Worm (Caenorhabditis elegans) whole organism, L1 larva: ENCODE results near the gene mmad-1.
A peak's percentile ranks its signal among the peaks of the same experiment; 100 is the strongest.

Experiments
- F16B12.6 ChIP-seq: fragments of 150-350 bp; optimal IDR thresholded peaks from 2 replicates; lab custom pipeline; 2014; ENCODE audit warnings: missing biosample characterization, missing genetic modification characterization
- Y116A8C.19 ChIP-seq: sonication (generic microtip); optimal IDR thresholded peaks from 2 replicates; lab custom pipeline; 2016; ENCODE audit warnings: missing compliant biosample characterization, missing genetic modification characterization, borderline replicate concordance
- aha-1 ChIP-seq: fragments of 150-350 bp; optimal IDR thresholded peaks from 2 replicates; lab custom pipeline; 2014; ENCODE audit warnings: missing biosample characterization, missing genetic modification characterization
- ama-1 ChIP-seq: fragments of 150-350 bp; optimal IDR thresholded peaks from 2 replicates; lab custom pipeline; 2014
- blmp-1 ChIP-seq: fragments of 150-350 bp; optimal IDR thresholded peaks from 2 replicates; lab custom pipeline; 2014; ENCODE audit warnings: missing biosample characterization, missing genetic modification characterization
- ceh-63 ChIP-seq: fragments of 200-800 bp; sonication (Bioruptor generic); optimal IDR thresholded peaks from 2 replicates; lab custom pipeline; 2018; ENCODE audit warnings: mild to moderate bottlenecking, missing genetic modification characterization, missing compliant biosample characterization
- ces-1 ChIP-seq: fragments of 150-350 bp; optimal IDR thresholded peaks from 2 replicates; lab custom pipeline; 2014; ENCODE audit warnings: missing biosample characterization, missing genetic modification reagents, missing genetic modification characterization
- dpl-1 ChIP-seq, 3 experiments: fragments of 150-350 bp in 2 of 3; sonication (generic microtip) in 1 of 3; optimal IDR thresholded peaks; 2 replicates each; lab custom pipeline; 2014 to 2017; ENCODE audit warnings: missing biosample characterization in 3 of 3, missing genetic modification characterization in 3 of 3, missing genetic modification reagents in 3 of 3
- efl-1 ChIP-seq, 4 experiments: fragments of 150-350 bp; optimal IDR thresholded peaks in 3 of 4; peaks in 1 of 4; 1 replicate in 1 of 4; 2 replicates in 3 of 4; lab custom pipeline; 2014; ENCODE audit warnings: missing biosample characterization in 2 of 4, missing genetic modification characterization in 2 of 4, missing genetic modification reagents in 2 of 4
- efl-3 ChIP-seq: fragments of 200-800 bp; sonication (Bioruptor generic); optimal IDR thresholded peaks from 2 replicates; lab custom pipeline; 2018; ENCODE audit warnings: mild to moderate bottlenecking, missing genetic modification characterization, missing compliant biosample characterization
- egl-13 ChIP-seq: sonication (generic microtip); optimal IDR thresholded peaks from 2 replicates; lab custom pipeline; 2016; ENCODE audit warnings: missing genotype, missing genetic modification reagents, missing genetic modification characterization, missing compliant biosample characterization
- elt-3 ChIP-seq, 6 experiments: fragments of 150-350 bp in 1 of 6; sonication (generic microtip); optimal IDR thresholded peaks; 2 replicates each; lab custom pipeline; 2017 to 2018; ENCODE audit warnings: missing biosample characterization in 6 of 6, missing genetic modification characterization in 6 of 6, inconsistent platforms in 1 of 6
- ets-5 ChIP-seq: fragments of 200-800 bp; sonication (Bioruptor generic); IDR thresholded peaks from 2 replicates; pipeline ENCODE4 v1.3.6; 2022; ENCODE audit warnings: missing genetic modification characterization, missing compliant biosample characterization
- fkh-10 ChIP-seq: sonication (generic microtip); optimal IDR thresholded peaks from 2 replicates; lab custom pipeline; 2017; ENCODE audit warnings: missing biosample characterization, missing genetic modification reagents, missing genetic modification characterization
- fkh-4 ChIP-seq: sonication (generic microtip); optimal IDR thresholded peaks from 2 replicates; lab custom pipeline; 2016; ENCODE audit warnings: missing compliant biosample characterization, missing genetic modification characterization, borderline replicate concordance
- fkh-8 ChIP-seq: sonication (generic microtip); optimal IDR thresholded peaks from 2 replicates; lab custom pipeline; 2016; ENCODE audit warnings: mild to moderate bottlenecking, missing genetic modification characterization, missing compliant biosample characterization
- grh-1 ChIP-seq: fragments of 200-800 bp; sonication (Bioruptor generic); IDR thresholded peaks from 2 replicates; pipeline ENCODE4 v1.3.6; 2022; ENCODE audit warnings: missing genetic modification reagents, missing genetic modification characterization, missing compliant biosample characterization
- hlh-17 ChIP-seq: fragments of 200-800 bp; sonication (Bioruptor generic); optimal IDR thresholded peaks from 2 replicates; lab custom pipeline; 2018; ENCODE audit warnings: missing genetic modification characterization, mild to moderate bottlenecking, missing compliant biosample characterization, moderate library complexity, borderline replicate concordance
- hpl-2 ChIP-seq: fragments of 150-350 bp; optimal IDR thresholded peaks from 2 replicates; lab custom pipeline; 2014; ENCODE audit warnings: missing biosample characterization, missing genetic modification reagents, missing genetic modification characterization
- irx-1 ChIP-seq: sonication (generic microtip); optimal IDR thresholded peaks from 2 replicates; lab custom pipeline; 2016; ENCODE audit warnings: missing genetic modification characterization, missing compliant biosample characterization
- isw-1 ChIP-seq: fragments of 200-800 bp; sonication (Bioruptor generic); IDR thresholded peaks from 2 replicates; pipeline ENCODE4 v1.3.6; 2022; ENCODE audit warnings: missing genetic modification characterization, missing compliant biosample characterization
- jun-1 ChIP-seq: fragments of 150-350 bp; optimal IDR thresholded peaks from 2 replicates; lab custom pipeline; 2014; ENCODE audit warnings: missing biosample characterization, missing genetic modification reagents, missing genetic modification characterization
- lin-13 ChIP-seq: fragments of 150-350 bp; optimal IDR thresholded peaks from 2 replicates; lab custom pipeline; 2014; ENCODE audit warnings: missing biosample characterization, missing genetic modification reagents, missing genetic modification characterization
- lin-15B ChIP-seq: fragments of 150-350 bp; sonication (generic microtip); optimal IDR thresholded peaks from 3 replicates; lab custom pipeline; 2014; ENCODE audit warnings: missing biosample characterization, missing genetic modification characterization
- lin-35 ChIP-seq, 2 experiments: fragments of 150-350 bp; optimal IDR thresholded peaks; 2 replicates each; lab custom pipeline; 2014; ENCODE audit warnings: missing biosample characterization in 2 of 2, missing genetic modification characterization in 2 of 2, missing genetic modification reagents in 2 of 2
- lir-3 ChIP-seq: sonication (generic microtip); optimal IDR thresholded peaks from 2 replicates; lab custom pipeline; 2016; ENCODE audit warnings: mild to moderate bottlenecking, missing genetic modification characterization, moderate library complexity, missing compliant biosample characterization; ENCODE audit not compliant: poor library complexity
- mef-2 ChIP-seq: fragments of 150-350 bp; optimal IDR thresholded peaks from 2 replicates; lab custom pipeline; 2014; ENCODE audit warnings: missing biosample characterization, missing genetic modification characterization
- nhr-20 ChIP-seq: sonication (generic microtip); optimal IDR thresholded peaks from 2 replicates; lab custom pipeline; 2016; ENCODE audit warnings: mild to moderate bottlenecking, missing genetic modification characterization, missing compliant biosample characterization
- nhr-237 ChIP-seq: fragments of 150-350 bp; optimal IDR thresholded peaks from 2 replicates; lab custom pipeline; 2014; ENCODE audit warnings: missing biosample characterization, missing genetic modification characterization
- nhr-71 ChIP-seq: sonication (generic microtip); optimal IDR thresholded peaks from 2 replicates; lab custom pipeline; 2016; ENCODE audit warnings: mild to moderate bottlenecking, missing genetic modification characterization, moderate library complexity, missing compliant biosample characterization
- nhr-77 ChIP-seq: fragments of 150-350 bp; optimal IDR thresholded peaks from 2 replicates; lab custom pipeline; 2014; ENCODE audit warnings: missing biosample characterization, missing genetic modification characterization
- nhr-85 ChIP-seq: sonication (generic microtip); peaks from one replicate; lab custom pipeline; 2016; ENCODE audit warnings: missing genetic modification characterization, inconsistent platforms, missing compliant biosample characterization
- pqm-1 ChIP-seq: sonication (generic microtip); optimal IDR thresholded peaks from 3 replicates; lab custom pipeline; 2017; ENCODE audit warnings: missing biosample characterization, missing genetic modification characterization
- rnt-1 ChIP-seq: sonication (generic microtip); optimal IDR thresholded peaks from 2 replicates; lab custom pipeline; 2016; ENCODE audit warnings: mild to moderate bottlenecking, missing genetic modification characterization, moderate library complexity, missing compliant biosample characterization
- skn-1 ChIP-seq: fragments of 150-350 bp; optimal IDR thresholded peaks from 2 replicates; lab custom pipeline; 2014; ENCODE audit warnings: missing biosample characterization, missing genetic modification characterization
- snpc-4 ChIP-seq: fragments of 150-350 bp; optimal IDR thresholded peaks from 2 replicates; lab custom pipeline; 2014; ENCODE audit warnings: missing biosample characterization, missing genetic modification characterization
- sox-4 ChIP-seq: sonication (generic microtip); optimal IDR thresholded peaks from 2 replicates; lab custom pipeline; 2016; ENCODE audit warnings: missing genetic modification characterization, missing compliant biosample characterization
- swsn-7 ChIP-seq: sonication (generic microtip); optimal IDR thresholded peaks from 2 replicates; lab custom pipeline; 2016; ENCODE audit warnings: missing genetic modification characterization, missing compliant biosample characterization
- tbx-2 ChIP-seq: sonication (generic microtip); optimal IDR thresholded peaks from 2 replicates; lab custom pipeline; 2016; ENCODE audit warnings: missing genetic modification characterization, missing compliant biosample characterization
- unc-62 ChIP-seq: fragments of 150-350 bp; optimal IDR thresholded peaks from 2 replicates; lab custom pipeline; 2014; ENCODE audit warnings: missing biosample characterization, missing genetic modification reagents, missing genetic modification characterization
- unc-86 ChIP-seq: sonication (generic microtip); optimal IDR thresholded peaks from 2 replicates; lab custom pipeline; 2016; ENCODE audit warnings: missing genetic modification characterization, missing compliant biosample characterization
- unc-98 ChIP-seq: fragments of 200-800 bp; sonication (Bioruptor generic); IDR thresholded peaks from 2 replicates; pipeline ENCODE4 v1.3.6; 2022; ENCODE audit warnings: missing genetic modification characterization, missing compliant biosample characterization
- vab-15 ChIP-seq: sonication (generic microtip); optimal IDR thresholded peaks from 2 replicates; lab custom pipeline; 2017; ENCODE audit warnings: missing genotype, mild to moderate bottlenecking, missing genetic modification characterization, missing compliant biosample characterization
- xbp-1 ChIP-seq: sonication (generic microtip); optimal IDR thresholded peaks from 2 replicates; lab custom pipeline; 2016; ENCODE audit warnings: missing genetic modification characterization, missing compliant biosample characterization
- zag-1 ChIP-seq: fragments of 150-350 bp; optimal IDR thresholded peaks from 2 replicates; lab custom pipeline; 2014; ENCODE audit warnings: missing biosample characterization, missing genetic modification characterization
- zip-4 ChIP-seq: fragments of 200-800 bp; sonication (Bioruptor generic); optimal IDR thresholded peaks from 2 replicates; lab custom pipeline; 2018; ENCODE audit warnings: mild to moderate bottlenecking, missing genetic modification characterization, moderate library complexity, missing compliant biosample characterization
- ztf-4 ChIP-seq: fragments of 150-350 bp; optimal IDR thresholded peaks from 2 replicates; lab custom pipeline; 2014; ENCODE audit warnings: missing biosample characterization, missing genetic modification characterization

The mmad-1 gene

DNA sequence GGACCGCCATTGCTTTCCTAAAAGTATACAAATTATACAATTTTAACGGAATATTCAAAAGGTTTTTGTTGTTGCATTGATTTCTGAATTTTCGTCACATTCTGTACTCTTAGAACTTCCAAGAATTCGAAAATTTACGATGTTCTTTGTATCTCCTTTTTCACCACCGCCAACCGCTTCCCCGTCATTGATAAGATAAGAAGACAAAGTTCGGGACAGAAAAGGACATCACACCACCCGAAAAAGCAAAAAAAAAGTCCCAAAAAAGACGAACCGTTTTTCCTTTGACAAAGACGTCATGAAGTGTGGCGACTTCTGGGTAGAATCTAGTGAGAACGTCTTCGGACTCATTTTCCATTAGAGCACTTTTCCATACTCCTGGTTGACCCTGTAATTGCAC lies 6.3 kb downstream of the mmad-1 start (continued):
- no peak for TF ChIP-seq unc-62 (GFP tag; lab: Kevin White, UChicago)
- peak in 1 of 2 experiments; percentile 27 for TF ChIP-seq lin-35 (GFP tag; optimal IDR thresholded peaks at IDR 0.05; lab: Kevin White, UChicago)
- no peak for TF ChIP-seq fkh-8 (tag; lab: Kevin White, UChicago)
- no peak for TF ChIP-seq grh-1 (GFP tag; lab: Robert Waterston, UW)
- no peak for TF ChIP-seq efl-3 (GFP tag; lab: Kevin White, UChicago)
- TF ChIP-seq nhr-71 (tag; lab: Kevin White, UChicago), result peak; percentile 13
- no peak for TF ChIP-seq lin-15B
- TF ChIP-seq hpl-2, result no peak
- no peak for TF ChIP-seq ces-1 (GFP tag; lab: Kevin White, UChicago)
- TF ChIP-seq ztf-4, result no peak
- no peak for TF ChIP-seq aha-1 (tag; lab: Kevin White, UChicago)
- no peak for TF ChIP-seq efl-1 (optimal IDR thresholded peaks at IDR 0.05; lab: Kevin White, UChicago)
- TF ChIP-seq efl-1 (GFP tag; optimal IDR thresholded peaks at IDR 0.05 in 1 of 2; lab: Kevin White, UChicago), result peak in 1 of 2 experiments; percentile 66
- no peak for TF ChIP-seq snpc-4
- no peak for TF ChIP-seq sox-4 (tag; lab: Kevin White, UChicago)
- no peak for TF ChIP-seq lin-13 (GFP tag; lab: Kevin White, UChicago)
- peak; percentile 0 to 88 (median 52) for TF ChIP-seq elt-3 (tag; optimal IDR thresholded peaks at IDR 0.05; lab: Kevin White, UChicago)
- TF ChIP-seq nhr-77 (tag; lab: Kevin White, UChicago), result no peak
- TF ChIP-seq xbp-1 (tag; lab: Kevin White, UChicago), result no peak
- no peak for TF ChIP-seq swsn-7 (tag; lab: Kevin White, UChicago)

DNA sequence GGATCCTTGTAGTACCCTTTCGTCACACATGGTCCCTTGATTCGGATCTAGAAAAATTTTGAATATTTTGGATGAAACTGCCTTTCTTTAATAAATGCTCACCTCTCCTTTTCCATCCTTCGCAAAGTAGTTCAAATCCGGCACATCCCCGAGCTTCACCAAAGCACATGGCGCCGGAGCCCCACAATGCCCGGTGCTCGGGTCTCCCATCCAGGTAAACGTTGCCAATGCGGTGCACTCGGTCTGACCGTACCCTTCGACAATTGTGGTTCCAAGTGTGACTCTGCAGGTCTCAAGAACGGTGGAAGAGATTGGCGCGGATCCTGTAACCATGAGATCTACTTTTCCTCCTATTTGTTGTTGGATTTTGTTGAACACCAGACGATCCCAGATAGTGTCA lies 8.0 kb downstream of the mmad-1 start:
- TF ChIP-seq nhr-237 (tag; lab: Kevin White, UChicago) (no peak), ets-5 (GFP tag; lab: Robert Waterston, UW) (no peak), jun-1 (tag; lab: Kevin White, UChicago) (no peak), hpl-2 (no peak), isw-1 (GFP tag; lab: Robert Waterston, UW) (no peak), ztf-4 (no peak), dpl-1 (GFP tag; optimal IDR thresholded peaks at IDR 0.05; lab: Kevin White, UChicago) (no peak), sox-4 (tag; lab: Kevin White, UChicago) (no peak), egl-13 (tag; lab: Kevin White, UChicago) (no peak), fkh-8 (tag; lab: Kevin White, UChicago) (no peak), vab-15 (tag; lab: Kevin White, UChicago) (no peak), efl-3 (GFP tag; lab: Kevin White, UChicago) (no peak), grh-1 (GFP tag; lab: Robert Waterston, UW) (no peak), pqm-1 (no peak), Y116A8C.19 (tag; lab: Kevin White, UChicago) (no peak), ceh-63 (GFP tag; lab: Kevin White, UChicago) (no peak), skn-1 (tag; lab: Kevin White, UChicago) (no peak), fkh-10 (no peak), nhr-85 (tag; lab: Kevin White, UChicago) (no peak)
- TF ChIP-seq, all 84 proteins: peak for 0

DNA sequence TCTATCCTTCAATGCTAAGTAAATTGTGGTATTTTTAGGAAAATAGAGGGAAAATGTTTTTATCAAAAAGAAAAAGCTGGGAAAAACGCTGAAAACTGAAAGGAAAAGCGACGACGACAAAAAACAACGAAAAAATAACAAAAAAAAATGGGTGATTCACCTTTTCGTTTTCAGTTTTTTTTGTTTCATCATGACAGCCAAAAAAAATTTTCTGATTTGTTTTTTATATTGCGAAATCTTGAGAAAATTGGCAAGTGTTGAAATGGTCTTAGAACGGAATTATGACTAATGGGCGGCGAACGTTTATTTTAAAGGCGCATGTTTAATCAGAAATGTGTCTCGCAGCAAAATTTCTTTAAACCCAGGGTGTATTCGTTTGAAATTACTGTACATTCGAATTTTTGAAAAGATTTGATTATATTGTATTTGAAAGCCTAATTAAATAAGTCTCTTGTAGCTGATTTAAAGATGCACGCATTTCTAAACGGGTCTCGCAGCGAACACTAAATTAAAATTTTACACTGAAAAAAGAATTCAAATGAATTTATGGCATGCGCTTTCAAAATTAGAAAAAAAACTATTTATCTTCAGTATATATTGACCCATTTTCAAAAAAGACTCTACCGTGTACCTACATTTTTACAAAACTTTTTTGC lies 12.9 kb downstream of the mmad-1 start:
- TF ChIP-seq nhr-20, result no peak
- no peak for TF ChIP-seq vab-15 (tag; lab: Kevin White, UChicago)
- no peak for TF ChIP-seq efl-1 (optimal IDR thresholded peaks at IDR 0.05; lab: Kevin White, UChicago)
- peak in 1 of 2 experiments; percentile 39 for TF ChIP-seq efl-1 (GFP tag; optimal IDR thresholded peaks at IDR 0.05 in 1 of 2; lab: Kevin White, UChicago)

DNA sequence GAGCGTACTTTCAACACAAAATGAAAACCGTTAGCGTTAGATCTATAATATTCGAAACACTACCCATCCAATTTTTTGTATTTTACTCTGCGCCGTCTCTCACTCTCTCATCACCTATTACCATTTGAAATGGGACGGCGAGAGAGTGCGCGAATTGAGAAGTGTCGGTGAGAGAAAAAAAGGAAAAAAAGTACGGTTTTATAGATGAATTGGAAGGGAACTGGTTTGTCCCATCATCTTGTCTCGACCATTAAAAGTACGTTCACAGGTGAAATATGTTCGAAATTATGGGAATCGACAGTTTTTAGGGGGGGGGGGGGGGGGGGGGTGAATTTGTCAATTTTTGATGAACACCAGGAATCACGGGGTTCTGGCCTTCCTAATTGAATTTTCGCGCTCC lies 14.1 kb downstream of the mmad-1 start:
- peak in 1 of 3 experiments; percentile 22 for TF ChIP-seq dpl-1 (GFP tag; optimal IDR thresholded peaks at IDR 0.05; lab: Kevin White, UChicago)
- TF ChIP-seq irx-1 (tag; lab: Kevin White, UChicago), result no peak
- no peak for TF ChIP-seq mef-2 (tag; lab: Kevin White, UChicago)
- TF ChIP-seq zip-4 (GFP tag; lab: Kevin White, UChicago), result no peak
- no peak for TF ChIP-seq tbx-2 (tag; lab: Kevin White, UChicago)
- no peak for TF ChIP-seq hlh-17 (GFP tag; lab: Kevin White, UChicago)
- peak; percentile 49 for TF ChIP-seq blmp-1 (tag; lab: Kevin White, UChicago)
- TF ChIP-seq lir-3, result no peak
- no peak for TF ChIP-seq fkh-4 (tag; lab: Kevin White, UChicago)
- no peak for TF ChIP-seq rnt-1
- TF ChIP-seq ama-1 (lab: Kevin White, UChicago), result no peak
- TF ChIP-seq zag-1 (tag; lab: Kevin White, UChicago), result no peak
- TF ChIP-seq unc-86 (tag; lab: Kevin White, UChicago), result no peak
- peak; percentile 82 for TF ChIP-seq nhr-85 (tag; lab: Kevin White, UChicago)
- TF ChIP-seq unc-98, result no peak
- no peak for TF ChIP-seq F16B12.6 (tag; lab: Kevin White, UChicago)
